Fruit fly (Drosophila melanogaster) whole organism, wandering third instar larva: ENCODE results near the gene TwdlE.

Experiments
- Hr78 ChIP-seq: fragments of >200 bp; optimal IDR thresholded peaks from 2 replicates; lab custom pipeline; 2017; ENCODE audit warnings: missing biosample characterization, missing genetic modification characterization
- Hr83 ChIP-seq: fragments of 200-300 bp; sonication (Bioruptor generic); optimal IDR thresholded peaks from 2 replicates; lab custom pipeline; 2016; ENCODE audit warnings: missing biosample characterization, mild to moderate bottlenecking, missing genetic modification characterization, moderate library complexity; ENCODE audit not compliant: poor library complexity, severe bottlenecking
- OdsH ChIP-seq: fragments of 200-800 bp; sonication (Bioruptor generic); optimal IDR thresholded peaks from 2 replicates; lab custom pipeline; 2016; ENCODE audit warnings: missing biosample characterization, mild to moderate bottlenecking, missing genetic modification characterization
- br ChIP-seq: fragments of 200-800 bp; sonication (Bioruptor generic); optimal IDR thresholded peaks from 2 replicates; lab custom pipeline; 2016; ENCODE audit warnings: missing biosample characterization, missing genetic modification characterization
- dl ChIP-seq, 2 experiments: fragments of 175-275, 200-275 bp in 1 of 2; fragments of 200-275 bp in 1 of 2; sonication (Bioruptor generic); optimal IDR thresholded peaks; lab custom pipeline; 2018; ENCODE audit warnings: mild to moderate bottlenecking in 2 of 2, missing biosample characterization in 2 of 2, missing genetic modification characterization in 2 of 2, moderate library complexity in 2 of 2; ENCODE audit not compliant: partially characterized antibody in 2 of 2, insufficient read depth in 1 of 2
- dmrt93B ChIP-seq: fragments of 200-800 bp; sonication (Bioruptor generic); optimal IDR thresholded peaks from 2 replicates; lab custom pipeline; 2018; ENCODE audit warnings: missing biosample characterization, mild to moderate bottlenecking, missing genetic modification characterization
- pan ChIP-seq: fragments of >200 bp; optimal IDR thresholded peaks from 2 replicates; lab custom pipeline; 2017
- usp ChIP-seq: fragments of >200 bp; optimal IDR thresholded peaks from 2 replicates; lab custom pipeline; 2017; ENCODE audit warnings: missing biosample characterization, missing genetic modification characterization

DNA sequence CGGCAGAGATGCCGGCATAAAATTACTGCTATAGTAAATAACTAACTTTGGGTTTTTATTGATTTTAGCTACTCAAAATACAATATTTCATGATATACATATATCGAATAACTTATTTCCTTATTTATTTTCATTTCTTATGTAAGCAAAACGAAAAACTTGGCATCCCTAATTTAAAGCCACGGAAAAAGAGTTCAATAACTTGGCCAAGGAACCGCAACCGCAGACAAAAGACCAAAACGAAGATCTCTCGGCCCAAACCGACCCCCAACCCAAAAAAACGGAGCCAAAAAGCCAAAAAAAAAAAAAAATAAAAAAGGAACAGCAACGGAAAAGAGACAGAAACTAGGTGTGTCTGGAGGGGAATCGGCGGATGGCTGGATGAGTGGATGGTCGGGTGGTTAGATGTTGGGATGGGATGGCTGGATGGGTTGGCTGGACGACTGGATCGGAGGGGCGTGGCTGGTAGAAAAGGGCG is 48.7 kb upstream of the TwdlE start:
- peak; percentile 73 for TF ChIP-seq OdsH (GFP tag; lab: Kevin White, UChicago)
- TF ChIP-seq pan: no peak
- peak; percentile 55 for TF ChIP-seq br (GFP tag; lab: Kevin White, UChicago)
- no peak for TF ChIP-seq dl (GFP tag; optimal IDR thresholded peaks at IDR 0.05; lab: Kevin White, UChicago; ENCODE audit: insufficient read depth in 1 of 2, partially characterized antibody in 2 of 2)
- no peak for TF ChIP-seq Hr78
- TF ChIP-seq dmrt93B: peak; percentile 31
- no peak for TF ChIP-seq usp
- TF ChIP-seq Hr83: no peak
